Fruit fly (Drosophila melanogaster) whole organism, embryonic: ENCODE results near the gene PXo.

Experiments used
- Atf-2 ChIP-seq: fragments of 200-800 bp; sonication (Bioruptor generic); optimal IDR thresholded peaks from 2 replicates; lab custom pipeline; 2016; ENCODE audit warnings: missing biosample characterization, missing genetic modification characterization
- Bgb ChIP-seq: fragments of 200-800 bp; sonication (Bioruptor generic); IDR thresholded peaks from 2 replicates; pipeline ENCODE4 v1.3.6; 2022; ENCODE audit warnings: missing biosample characterization, missing genetic modification characterization; ENCODE audit not compliant: partially characterized antibody
- CG10565 ChIP-seq: fragments of 200-800 bp; sonication (Bioruptor generic); optimal IDR thresholded peaks from 3 replicates; lab custom pipeline; 2016; ENCODE audit warnings: missing biosample characterization, mild to moderate bottlenecking, missing genetic modification characterization
- CG15601 ChIP-seq: fragments of 200-800 bp; sonication (Bioruptor generic); optimal IDR thresholded peaks from 3 replicates; lab custom pipeline; 2019; ENCODE audit warnings: missing biosample characterization, mild to moderate bottlenecking, missing genetic modification characterization, moderate library complexity
- CG1602 ChIP-seq: fragments of 200-800 bp; sonication (Bioruptor generic); optimal IDR thresholded peaks from 3 replicates; lab custom pipeline; 2016; ENCODE audit warnings: missing biosample characterization, missing genetic modification characterization
- CG1603 ChIP-seq: fragments of 200-800 bp; sonication (Bioruptor generic); optimal IDR thresholded peaks from 2 replicates; lab custom pipeline; 2019; ENCODE audit warnings: missing biosample characterization, mild to moderate bottlenecking, missing genetic modification characterization, moderate library complexity
- CG16815 ChIP-seq: fragments of 200-800 bp; sonication (Bioruptor generic); optimal IDR thresholded peaks from 3 replicates; lab custom pipeline; 2017; ENCODE audit warnings: missing biosample characterization, mild to moderate bottlenecking, missing genetic modification characterization
- CG16863 ChIP-seq: fragments of 200-800 bp; sonication (Bioruptor generic); optimal IDR thresholded peaks from 3 replicates; lab custom pipeline; 2016; ENCODE audit warnings: missing biosample characterization, missing genetic modification characterization
- CG17829 ChIP-seq: fragments of 200-800 bp; optimal IDR thresholded peaks from 2 replicates; lab custom pipeline; 2019; ENCODE audit warnings: missing biosample characterization, mild to moderate bottlenecking, missing genetic modification characterization, moderate library complexity
- CG18599 ChIP-seq: fragments of 200-800 bp; sonication (Bioruptor generic); optimal IDR thresholded peaks from 3 replicates; lab custom pipeline; 2017; ENCODE audit warnings: missing biosample characterization, missing genetic modification characterization, mild to moderate bottlenecking, moderate library complexity, missing genetic modification reagents
- CG2712 ChIP-seq: fragments of 200-800 bp; optimal IDR thresholded peaks from 3 replicates; lab custom pipeline; 2019; ENCODE audit warnings: missing biosample characterization, mild to moderate bottlenecking, missing genetic modification characterization, moderate library complexity
- CG4328 ChIP-seq: fragments of 200-800 bp; sonication (Bioruptor generic); optimal IDR thresholded peaks from 3 replicates; lab custom pipeline; 2017; ENCODE audit warnings: missing biosample characterization, missing genetic modification reagents, missing genetic modification characterization
- CG6175 ChIP-seq: fragments of 200-800 bp; sonication (Bioruptor generic); IDR thresholded peaks from 3 replicates; pipeline ENCODE4 v1.3.6; 2022; ENCODE audit warnings: missing biosample characterization, missing genetic modification characterization
- CG6689 ChIP-seq: fragments of 200-800 bp; sonication (Bioruptor generic); IDR thresholded peaks from 2 replicates; pipeline ENCODE4 v1.3.6; 2022; ENCODE audit warnings: missing biosample characterization, missing genetic modification characterization
- CG7839 ChIP-seq: fragments of 200-800 bp; sonication (Bioruptor generic); optimal IDR thresholded peaks from 3 replicates; lab custom pipeline; 2018; ENCODE audit warnings: missing biosample characterization, mild to moderate bottlenecking, missing genetic modification characterization, moderate library complexity
- CG8924 ChIP-seq: fragments of 200-800 bp; optimal IDR thresholded peaks from 3 replicates; lab custom pipeline; 2019; ENCODE audit warnings: missing biosample characterization, mild to moderate bottlenecking, missing genetic modification characterization, moderate library complexity
- CG9727 ChIP-seq: fragments of 200-800 bp; sonication (Bioruptor generic); optimal IDR thresholded peaks from 3 replicates; lab custom pipeline; 2017; ENCODE audit warnings: missing biosample characterization, mild to moderate bottlenecking, missing genetic modification characterization
- Dek ChIP-seq: fragments of 200-800 bp; sonication (Bioruptor generic); optimal IDR thresholded peaks from 3 replicates; lab custom pipeline; 2019; ENCODE audit warnings: missing biosample characterization, mild to moderate bottlenecking, missing genetic modification characterization, moderate library complexity
- Eip74EF ChIP-seq, 2 experiments: fragments of 200-800 bp in 1 of 2; fragments of >200 bp in 1 of 2; sonication (Bioruptor generic) in 1 of 2; optimal IDR thresholded peaks; 2 replicates each; lab custom pipeline; 2017 to 2019; ENCODE audit warnings: missing biosample characterization in 2 of 2, missing genetic modification characterization in 2 of 2, mild to moderate bottlenecking in 1 of 2, moderate library complexity in 1 of 2
- Ets97D ChIP-seq: fragments of 200-800 bp; sonication (Bioruptor generic); optimal IDR thresholded peaks from 3 replicates; lab custom pipeline; 2016; ENCODE audit warnings: missing biosample characterization, missing genetic modification characterization
- HLHmδ ChIP-seq: fragments of 200-800 bp; sonication (Bioruptor generic); optimal IDR thresholded peaks from 2 replicates; lab custom pipeline; 2018; ENCODE audit warnings: missing biosample characterization, mild to moderate bottlenecking, missing genetic modification characterization, moderate library complexity
- Hand ChIP-seq: fragments of 200-800 bp; sonication (Bioruptor generic); optimal IDR thresholded peaks from 2 replicates; lab custom pipeline; 2017; ENCODE audit warnings: mild to moderate bottlenecking, missing biosample characterization, missing genetic modification reagents, missing genetic modification characterization
- HmgD ChIP-seq: fragments of 200-800 bp; sonication (Bioruptor generic); optimal IDR thresholded peaks from 3 replicates; lab custom pipeline; 2016; ENCODE audit warnings: missing biosample characterization, missing genetic modification characterization
- Mrtf ChIP-seq: fragments of 200-800 bp; sonication (Bioruptor generic); IDR thresholded peaks from 3 replicates; pipeline ENCODE4 v1.3.6; 2022; ENCODE audit warnings: missing biosample characterization, missing genetic modification characterization
- Nf-YA ChIP-seq: fragments of 200-800 bp; sonication (Bioruptor generic); IDR thresholded peaks from 2 replicates; pipeline ENCODE4 v1.3.6; 2022; ENCODE audit warnings: missing biosample characterization, missing genetic modification characterization
- Pdp1 ChIP-seq, 2 experiments: fragments of 200-800 bp; sonication (Bioruptor generic); optimal IDR thresholded peaks; 3 replicates each; lab custom pipeline; 2016; ENCODE audit warnings: missing biosample characterization in 2 of 2, missing genetic modification characterization in 2 of 2, mild to moderate bottlenecking in 1 of 2, moderate library complexity in 1 of 2
- Ptx1 ChIP-seq: fragments of 200-800 bp; sonication (Bioruptor generic); IDR thresholded peaks from 2 replicates; pipeline ENCODE4 v1.3.6; 2022; ENCODE audit warnings: missing biosample characterization, missing genetic modification characterization
- Xbp1 ChIP-seq: fragments of 200-800 bp; sonication (Bioruptor generic); optimal IDR thresholded peaks from 3 replicates; lab custom pipeline; 2016; ENCODE audit warnings: missing biosample characterization, mild to moderate bottlenecking, missing genetic modification characterization
- Xrp1 ChIP-seq: fragments of 200-800 bp; sonication (Bioruptor generic); IDR thresholded peaks from 2 replicates; pipeline ENCODE4 v1.3.6; 2022; ENCODE audit warnings: missing biosample characterization, missing genetic modification characterization
- ac ChIP-seq: fragments of 200-800 bp; sonication (Bioruptor generic); optimal IDR thresholded peaks from 3 replicates; lab custom pipeline; 2017; ENCODE audit warnings: missing biosample characterization, mild to moderate bottlenecking, missing genetic modification characterization
- bsh ChIP-seq, 2 experiments: fragments of 200-800 bp; sonication (Bioruptor generic); optimal IDR thresholded peaks; 2 replicates each; lab custom pipeline; 2017 to 2018; ENCODE audit warnings: mild to moderate bottlenecking in 2 of 2, missing biosample characterization in 2 of 2, missing genetic modification characterization in 2 of 2, moderate library complexity in 1 of 2
- chif ChIP-seq, 2 experiments: fragments of 200-800 bp; sonication (Bioruptor generic); optimal IDR thresholded peaks; 3 replicates each; lab custom pipeline; 2016; ENCODE audit warnings: missing biosample characterization in 2 of 2, missing genetic modification characterization in 2 of 2
- chm ChIP-seq: fragments of 200-800 bp; sonication (Bioruptor generic); IDR thresholded peaks from 2 replicates; pipeline ENCODE4 v1.3.6; 2022; ENCODE audit warnings: missing biosample characterization, missing genetic modification characterization
- chn ChIP-seq: fragments of 200-800 bp; sonication (Bioruptor generic); optimal IDR thresholded peaks from 2 replicates; lab custom pipeline; 2016; ENCODE audit warnings: missing biosample characterization, missing genetic modification characterization
- corto ChIP-seq: fragments of 200-800 bp; sonication (Bioruptor generic); optimal IDR thresholded peaks from 2 replicates; lab custom pipeline; 2016; ENCODE audit warnings: missing biosample characterization, mild to moderate bottlenecking, missing genetic modification characterization, moderate library complexity
- croc ChIP-seq: fragments of 200-800 bp; sonication (Bioruptor generic); conservative IDR thresholded peaks from 3 replicates; pipeline ENCODE4 v1.3.6; 2022; ENCODE audit warnings: missing biosample characterization, missing genetic modification characterization
- dimm ChIP-seq: fragments of 200-800 bp; sonication (Bioruptor generic); IDR thresholded peaks from 2 replicates; pipeline ENCODE4 v1.3.6; 2022; ENCODE audit warnings: missing biosample characterization, missing genetic modification characterization
- gt ChIP-seq: fragments of 200-800 bp; sonication (Bioruptor generic); IDR thresholded peaks from 2 replicates; pipeline ENCODE4 v1.3.6; 2022; ENCODE audit warnings: missing biosample characterization, missing genetic modification characterization
- inv ChIP-seq: fragments of 200-800 bp; sonication (Bioruptor generic); IDR thresholded peaks from 2 replicates; pipeline ENCODE4 v1.3.6; 2022; ENCODE audit warnings: missing biosample characterization, missing genetic modification characterization; ENCODE audit not compliant: partially characterized antibody
- klu ChIP-seq: fragments of 200-800 bp; sonication (Bioruptor generic); IDR thresholded peaks from 2 replicates; pipeline ENCODE4 v1.3.6; 2022; ENCODE audit warnings: missing biosample characterization, missing genetic modification characterization
- prd ChIP-seq, 3 experiments: fragments of >200 bp in 2 of 3; fragments of 200-800 bp in 1 of 3; sonication (Bioruptor generic) in 1 of 3; optimal IDR thresholded peaks in 2 of 3; IDR thresholded peaks in 1 of 3; 2 replicates in 2 of 3; 3 replicates in 1 of 3; pipeline versions ENCODE4 v1.3.6 to Lab custom; 2017 to 2022; ENCODE audit warnings: missing biosample characterization in 1 of 3, missing genetic modification characterization in 1 of 3
- repo ChIP-seq: fragments of 200-800 bp; sonication (Bioruptor generic); optimal IDR thresholded peaks from 2 replicates; lab custom pipeline; 2016; ENCODE audit warnings: missing biosample characterization, missing genetic modification characterization
- sens ChIP-seq: fragments of 200-800 bp; sonication (Bioruptor generic); peaks from one replicate; lab custom pipeline; 2016; ENCODE audit warnings: missing biosample characterization, missing genetic modification characterization
- sob ChIP-seq: fragments of 200-800 bp; sonication (Bioruptor generic); IDR thresholded peaks from 2 replicates; pipeline ENCODE4 v1.3.6; 2022; ENCODE audit warnings: missing biosample characterization, missing genetic modification characterization
- sug ChIP-seq: fragments of 200-800 bp; optimal IDR thresholded peaks from 2 replicates; lab custom pipeline; 2019; ENCODE audit warnings: missing biosample characterization, mild to moderate bottlenecking, missing genetic modification characterization, moderate library complexity
- tll ChIP-seq, 2 experiments: fragments of 200-800 bp in 1 of 2; fragments of >200 bp in 1 of 2; sonication (Bioruptor generic) in 1 of 2; optimal IDR thresholded peaks; 2 replicates each; lab custom pipeline; 2017 to 2019; ENCODE audit warnings: missing biosample characterization in 2 of 2, missing genetic modification characterization in 2 of 2, mild to moderate bottlenecking in 1 of 2, moderate library complexity in 1 of 2
- zfh1 ChIP-seq: fragments of 200-800 bp; sonication (Bioruptor generic); IDR thresholded peaks from 3 replicates; pipeline ENCODE4 v1.3.6; 2022; ENCODE audit warnings: missing biosample characterization, missing genetic modification characterization

Gene PXo

DNA sequence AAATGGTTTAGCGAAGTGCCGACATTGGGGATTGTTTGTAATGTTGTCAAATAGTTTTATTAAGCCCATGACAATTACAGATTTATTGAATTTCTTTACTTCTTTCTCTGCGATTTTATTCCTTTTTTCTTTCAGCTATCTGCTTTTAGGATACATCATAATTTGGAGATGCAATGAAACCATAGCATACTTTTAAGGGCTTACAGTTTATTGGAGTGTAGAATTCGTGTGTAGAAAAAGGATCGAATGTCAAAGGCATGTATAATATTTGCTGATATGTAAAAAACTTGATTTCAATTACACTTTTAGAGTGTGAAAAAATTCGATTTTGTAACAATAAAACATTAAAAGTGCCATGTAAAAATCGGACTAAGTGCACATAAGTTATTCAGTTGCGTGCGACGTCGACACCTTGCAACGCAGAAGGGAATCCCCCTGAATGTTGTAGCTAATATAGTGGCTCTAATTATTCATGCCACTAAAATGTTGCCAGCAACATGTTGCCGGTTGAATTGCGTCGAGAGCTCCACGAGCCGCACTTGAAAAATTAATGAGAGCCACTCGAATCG is 45.8 kb upstream of the PXo start (continued):
- TF ChIP-seq dimm (GFP tag; lab: Robert Waterston, UW): no peak

DNA sequence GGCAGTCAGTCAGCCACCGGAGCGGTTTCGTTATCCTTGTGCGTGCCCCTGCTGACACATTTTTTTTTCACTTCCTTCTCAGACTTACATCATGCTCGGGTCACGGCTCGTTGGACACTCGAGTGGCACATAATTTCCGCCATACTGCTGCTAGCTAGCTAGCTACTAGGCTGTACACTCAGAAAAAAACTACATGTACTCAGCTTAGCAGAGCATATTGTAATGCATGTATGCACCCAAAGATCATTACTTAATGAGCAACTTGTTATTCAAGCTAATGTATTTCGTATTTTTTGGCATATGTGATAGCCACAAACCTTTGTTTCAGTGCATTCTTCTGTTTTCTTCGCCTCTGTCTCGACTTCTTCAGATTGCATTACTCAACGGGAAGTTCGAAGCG is 43.3 kb upstream of the PXo start:
- TF ChIP-seq CG17829 (tag; lab: Kevin White, UChicago): no peak
- no peak for TF ChIP-seq Eip74EF (GFP tag; optimal IDR thresholded peaks at IDR 0.05; lab: Kevin White, UChicago)
- TF ChIP-seq Atf-2 (GFP tag; lab: Kevin White, UChicago): no peak
- peak; percentile 19 for TF ChIP-seq CG2712 (tag; lab: Kevin White, UChicago)
- no peak for TF ChIP-seq inv (GFP tag; lab: Robert Waterston, UW)
- no peak for TF ChIP-seq klu
- no peak for TF ChIP-seq CG15601 (tag; lab: Kevin White, UChicago)
- TF ChIP-seq Mrtf: no peak
- TF ChIP-seq Ets97D (GFP tag; lab: Kevin White, UChicago): no peak
- TF ChIP-seq CG16863: peak; percentile 21
- TF ChIP-seq Xrp1 (GFP tag; lab: Robert Waterston, UW): peak; percentile 58; the same call in 1 of the 2 replicates
- TF ChIP-seq corto: no peak
- peak; percentile 18 for TF ChIP-seq CG9727
- peak in 1 of 2 experiments; percentile 20 for TF ChIP-seq chif (GFP tag; optimal IDR thresholded peaks at IDR 0.05; lab: Kevin White, UChicago)
- no peak for TF ChIP-seq CG10565 (GFP tag; lab: Kevin White, UChicago)
- no peak for TF ChIP-seq prd (optimal IDR thresholded peaks at IDR 0.05; lab: Kevin White, UChicago)
- peak; percentile 46; the same call in 2 of the 3 replicates for TF ChIP-seq prd (GFP tag; IDR thresholded peaks at IDR 0.05; lab: Robert Waterston, UW)
- TF ChIP-seq HLHmδ (GFP tag; lab: Kevin White, UChicago): no peak
- no peak for TF ChIP-seq tll (GFP tag; optimal IDR thresholded peaks at IDR 0.05; lab: Kevin White, UChicago)
- TF ChIP-seq CG6689 (GFP tag; lab: Robert Waterston, UW): peak; percentile 47; the same call in 1 of the 2 replicates
- no peak for TF ChIP-seq HmgD (GFP tag; lab: Kevin White, UChicago)
- TF ChIP-seq chm (GFP tag; lab: Robert Waterston, UW): no peak
- no peak for TF ChIP-seq Nf-YA
- no peak for TF ChIP-seq Dek (tag; lab: Kevin White, UChicago)
- peak; percentile 32 for TF ChIP-seq CG1603 (tag; lab: Kevin White, UChicago)
- TF ChIP-seq CG18599 (GFP tag; lab: Kevin White, UChicago): no peak
- no peak for TF ChIP-seq CG16815 (GFP tag; lab: Kevin White, UChicago)
- no peak for TF ChIP-seq CG8924
- no peak for TF ChIP-seq CG4328 (GFP tag; lab: Kevin White, UChicago)
- TF ChIP-seq bsh (GFP tag; optimal IDR thresholded peaks at IDR 0.05; lab: Kevin White, UChicago): peak in 1 of 2 experiments; percentile 25
- TF ChIP-seq chn: peak; percentile 20
- peak; percentile 1 for TF ChIP-seq CG7839
- no peak for TF ChIP-seq Bgb (GFP tag; lab: Robert Waterston, UW)
- no peak for TF ChIP-seq Ptx1
- no peak for TF ChIP-seq sob (GFP tag; lab: Robert Waterston, UW)
- no peak for TF ChIP-seq CG6175 (GFP tag; lab: Robert Waterston, UW)
- TF ChIP-seq gt (GFP tag; lab: Robert Waterston, UW): no peak
- TF ChIP-seq ac (GFP tag; lab: Kevin White, UChicago): no peak
- TF ChIP-seq zfh1 (GFP tag; lab: Robert Waterston, UW): peak; percentile 65; the same call in 2 of the 3 replicates
- no peak for TF ChIP-seq CG1602 (GFP tag; lab: Kevin White, UChicago)
- TF ChIP-seq sens (GFP tag; lab: Kevin White, UChicago): peak; percentile 82
- no peak for TF ChIP-seq croc (GFP tag; lab: Robert Waterston, UW)
- no peak for TF ChIP-seq Pdp1 (GFP tag; optimal IDR thresholded peaks at IDR 0.05; lab: Kevin White, UChicago)
- TF ChIP-seq repo: no peak
- TF ChIP-seq Xbp1: peak; percentile 19
- no peak for TF ChIP-seq sug (tag; lab: Kevin White, UChicago)
- no peak for TF ChIP-seq Hand (GFP tag; lab: Kevin White, UChicago)
